Worm (Caenorhabditis elegans) whole organism, midembryonic: ENCODE data around the gene nlp-82.

Experiments used
- cog-1 ChIP-seq: sonication (generic microtip); optimal IDR thresholded peaks from 2 replicates; lab custom pipeline; 2016; ENCODE audit warnings: missing genetic modification characterization, missing compliant biosample characterization
- flt-1 ChIP-seq: fragments of 200-800 bp; sonication (Bioruptor generic); IDR thresholded peaks from 2 replicates; pipeline ENCODE4 v1.3.6; 2022; ENCODE audit warnings: missing genetic modification characterization, missing compliant biosample characterization
- klf-2 ChIP-seq: fragments of 200-800 bp; sonication (Bioruptor generic); conservative IDR thresholded peaks from 2 replicates; pipeline ENCODE4 v1.3.6; 2022; ENCODE audit warnings: missing genetic modification reagents, missing genetic modification characterization, missing compliant biosample characterization
- med-1 ChIP-seq: sonication (generic microtip); optimal IDR thresholded peaks from 2 replicates; lab custom pipeline; 2017; ENCODE audit warnings: missing genetic modification characterization, mild to moderate bottlenecking, missing compliant biosample characterization, antibody characterized with exemption, missing genetic modification reagents; ENCODE audit not compliant: insufficient read depth
- ref-1 ChIP-seq: fragments of 200-800 bp; sonication (Bioruptor generic); conservative IDR thresholded peaks from 2 replicates; pipeline ENCODE4 v1.3.6; 2022; ENCODE audit warnings: missing genetic modification reagents, missing genetic modification characterization, missing compliant biosample characterization
- tab-1 ChIP-seq: fragments of 200-800 bp; sonication (Bioruptor generic); IDR thresholded peaks from 2 replicates; pipeline ENCODE4 v1.3.6; 2022; ENCODE audit warnings: missing genetic modification characterization, missing compliant biosample characterization
- ztf-23 ChIP-seq: fragments of 200-800 bp; sonication (Bioruptor generic); IDR thresholded peaks from 2 replicates; pipeline ENCODE4 v1.3.6; 2022; ENCODE audit warnings: missing genetic modification reagents, missing genetic modification characterization, missing compliant biosample characterization
- ztf-29 ChIP-seq: fragments of 200-800 bp; sonication (Bioruptor generic); IDR thresholded peaks from 2 replicates; pipeline ENCODE4 v1.3.6; 2022; ENCODE audit warnings: missing genetic modification reagents, missing genetic modification characterization, missing compliant biosample characterization

DNA sequence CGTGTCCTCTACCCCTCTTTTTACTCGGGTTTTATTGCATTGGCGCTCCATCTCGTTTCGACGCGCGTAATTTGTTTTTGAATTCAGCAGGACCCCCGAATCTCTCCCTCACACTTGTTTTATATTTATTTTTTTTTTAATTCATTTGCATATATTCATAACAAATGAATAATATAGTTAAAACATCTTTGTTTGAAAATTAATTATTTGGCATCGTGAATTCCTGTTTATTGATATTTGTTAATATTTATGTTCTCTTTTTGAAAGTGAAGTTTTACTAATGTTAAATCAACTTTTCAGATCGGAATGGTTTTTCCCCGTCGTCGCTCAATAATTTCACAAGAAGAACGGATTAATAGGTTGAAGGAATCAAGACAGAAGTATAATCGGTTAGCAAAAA lies 31.1 kb downstream of the nlp-82 start, which contains the start of gene ZK1067.3:
- TF ChIP-seq klf-2 (no peak), flt-1 (no peak), tab-1 (no peak), ztf-23 (no peak), cog-1 (tag; lab: Kevin White, UChicago) (no peak), ref-1 (GFP tag; lab: Robert Waterston, UW) (no peak), ztf-29 (GFP tag; lab: Robert Waterston, UW) (no peak), med-1 (no peak)
